Fruit fly (Drosophila melanogaster) whole organism, pupa: ENCODE data around the gene Pdi.

Source experiments
- CG10348 ChIP-seq: fragments of 200-800 bp; sonication (Bioruptor generic); IDR thresholded peaks from 2 replicates; pipeline ENCODE4 v1.3.6; 2022; ENCODE audit warnings: missing biosample characterization, missing genetic modification characterization
- CG12605 ChIP-seq: fragments of 200-800 bp; sonication (Bioruptor generic); IDR thresholded peaks from 2 replicates; pipeline ENCODE4 v1.3.6; 2022; ENCODE audit warnings: missing biosample characterization, missing genetic modification characterization
- CG13204 ChIP-seq: fragments of 200-800 bp; sonication (Bioruptor generic); optimal IDR thresholded peaks from 2 replicates; lab custom pipeline; 2018; ENCODE audit warnings: missing biosample characterization, mild to moderate bottlenecking, missing genetic modification characterization, moderate library complexity
- CG14655 ChIP-seq: fragments of 200-800 bp; sonication (Bioruptor generic); optimal IDR thresholded peaks from 3 replicates; lab custom pipeline; 2017; ENCODE audit warnings: mild to moderate bottlenecking, missing biosample characterization, missing genetic modification reagents, missing genetic modification characterization
- CG15710 ChIP-seq: fragments of 200-800 bp; sonication (Bioruptor generic); optimal IDR thresholded peaks from 2 replicates; lab custom pipeline; 2018; ENCODE audit warnings: missing biosample characterization, mild to moderate bottlenecking, missing genetic modification characterization, moderate library complexity
- CG17806 ChIP-seq: fragments of 200-800 bp; sonication (Bioruptor generic); optimal IDR thresholded peaks from 2 replicates; lab custom pipeline; 2018; ENCODE audit warnings: missing biosample characterization, mild to moderate bottlenecking, missing genetic modification characterization, moderate library complexity
- CG32121 ChIP-seq: fragments of 200-800 bp; sonication (Bioruptor generic); IDR thresholded peaks from 2 replicates; pipeline ENCODE4 v1.3.6; 2022; ENCODE audit warnings: missing biosample characterization, missing genetic modification characterization
- CG34367 ChIP-seq: fragments of 200-800 bp; sonication (Bioruptor generic); optimal IDR thresholded peaks from 2 replicates; lab custom pipeline; 2018; ENCODE audit warnings: missing biosample characterization, mild to moderate bottlenecking, missing genetic modification characterization
- CG4496 ChIP-seq: fragments of 200-800 bp; sonication (Bioruptor generic); IDR thresholded peaks from 3 replicates; pipeline ENCODE4 v1.3.6; 2022; ENCODE audit warnings: missing biosample characterization, missing genetic modification characterization
- CG8159 ChIP-seq: fragments of 200-800 bp; sonication (Bioruptor generic); optimal IDR thresholded peaks from 3 replicates; lab custom pipeline; 2018; ENCODE audit warnings: missing biosample characterization, mild to moderate bottlenecking, missing genetic modification characterization, moderate library complexity
- CG8301 ChIP-seq: fragments of 200-800 bp; sonication (Bioruptor generic); optimal IDR thresholded peaks from 2 replicates; lab custom pipeline; 2018; ENCODE audit warnings: missing biosample characterization, mild to moderate bottlenecking, missing genetic modification characterization
- CG9948 ChIP-seq: fragments of 200-800 bp; sonication (Bioruptor generic); optimal IDR thresholded peaks from 2 replicates; lab custom pipeline; 2018; ENCODE audit warnings: missing biosample characterization, mild to moderate bottlenecking, missing genetic modification characterization, moderate library complexity
- D1 ChIP-seq: fragments of 200-800 bp; sonication (Bioruptor generic); optimal IDR thresholded peaks from 2 replicates; lab custom pipeline; 2018; ENCODE audit warnings: missing biosample characterization, mild to moderate bottlenecking, missing genetic modification characterization, moderate library complexity
- EcR ChIP-seq: fragments of 200-800 bp; sonication (Bioruptor generic); optimal IDR thresholded peaks from 3 replicates; lab custom pipeline; 2019; ENCODE audit warnings: missing biosample characterization, missing genetic modification characterization, mild to moderate bottlenecking, moderate library complexity, missing genetic modification reagents
- Ets98B ChIP-seq: fragments of 200-800 bp; sonication (Bioruptor generic); IDR thresholded peaks from 2 replicates; pipeline ENCODE4 v1.3.6; 2022; ENCODE audit warnings: missing biosample characterization, missing genetic modification characterization
- Pif1A ChIP-seq: fragments of 200-800 bp; sonication (Bioruptor generic); optimal IDR thresholded peaks from 3 replicates; lab custom pipeline; 2016; ENCODE audit warnings: missing biosample characterization, missing genetic modification characterization
- Pif1B ChIP-seq: fragments of 200-800 bp; sonication (Bioruptor generic); optimal IDR thresholded peaks from 3 replicates; lab custom pipeline; 2016; ENCODE audit warnings: missing biosample characterization, missing genetic modification characterization
- Snoo ChIP-seq: fragments of 200-800 bp; sonication (Bioruptor generic); optimal IDR thresholded peaks from 3 replicates; lab custom pipeline; 2017; ENCODE audit warnings: missing biosample characterization, mild to moderate bottlenecking, missing genetic modification characterization, inconsistent platforms
- fd96Ca ChIP-seq: fragments of 200-800 bp; sonication (Bioruptor generic); IDR thresholded peaks from 3 replicates; pipeline ENCODE4 v1.3.6; 2022; ENCODE audit warnings: missing biosample characterization, missing genetic modification characterization
- gl ChIP-seq: fragments of 200-800 bp; sonication (Bioruptor generic); optimal IDR thresholded peaks from 2 replicates; lab custom pipeline; 2018; ENCODE audit warnings: missing biosample characterization, mild to moderate bottlenecking, missing genetic modification characterization
- rn ChIP-seq: fragments of 200-800 bp; sonication (Bioruptor generic); IDR thresholded peaks from 2 replicates; pipeline ENCODE4 v1.3.6; 2022; ENCODE audit warnings: missing biosample characterization, missing genetic modification characterization

The Pdi gene

DNA sequence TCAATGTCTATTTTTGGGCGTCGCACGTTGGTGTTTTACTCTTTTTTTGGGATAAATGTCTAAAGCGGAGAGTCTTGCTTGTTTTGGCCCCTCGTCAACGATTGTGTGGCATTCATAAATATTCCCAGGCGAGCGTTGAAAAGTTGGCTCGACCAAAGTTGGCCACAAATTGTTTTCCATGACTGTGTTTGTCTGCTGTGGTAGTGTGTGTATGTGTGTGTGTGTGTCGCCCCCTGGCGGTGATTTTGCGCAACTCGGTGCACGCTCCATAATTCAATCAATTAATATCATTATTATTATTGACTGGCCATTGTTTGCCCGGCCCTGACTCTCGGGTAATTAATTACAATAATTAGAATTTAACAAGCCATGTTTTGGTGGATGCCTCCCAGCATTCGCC is 36.0 kb upstream of the Pdi start:
- no peak for TF ChIP-seq gl (tag; lab: Kevin White, UChicago)
- TF ChIP-seq fd96Ca (GFP tag; lab: Robert Waterston, UW): 0 out of 3 replicates have a peak, but pooled peaks have one; percentile 30
- TF ChIP-seq rn (GFP tag; lab: Robert Waterston, UW): no peak
- TF ChIP-seq CG15710: no peak
- TF ChIP-seq Snoo: no peak
- no peak for TF ChIP-seq CG32121

DNA sequence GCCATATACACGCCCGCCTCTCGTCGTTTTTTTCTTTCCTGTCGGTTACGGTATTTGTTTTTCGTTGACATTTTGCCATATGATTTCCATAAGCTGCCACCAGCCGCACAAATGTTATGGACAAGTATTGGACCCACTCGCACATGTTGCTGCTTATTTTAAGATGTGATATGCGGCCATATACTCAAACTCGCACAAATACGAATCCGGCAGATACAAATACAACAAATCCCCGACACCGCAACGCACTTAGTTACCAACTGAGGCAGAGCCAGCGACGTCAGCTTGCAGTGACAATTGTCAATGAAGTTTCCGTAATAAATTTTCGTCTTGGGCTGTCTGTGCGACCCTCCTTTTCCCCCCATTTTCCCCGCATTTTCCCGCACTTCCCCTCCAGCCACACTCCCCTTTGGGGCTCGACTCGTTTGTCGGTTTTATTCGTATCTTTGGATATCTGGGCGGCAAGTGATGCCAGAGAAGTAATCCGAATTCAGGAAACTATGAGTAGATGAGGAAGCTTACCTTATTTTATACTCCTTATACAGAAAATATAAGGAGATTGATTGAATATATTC is 34.1 kb upstream of the Pdi start:
- TF ChIP-seq rn (GFP tag; lab: Robert Waterston, UW) (no peak), CG32121 (0 out of 2 replicates have a peak, but pooled peaks have one; percentile 8), CG8159 (tag; lab: Kevin White, UChicago) (no peak), Snoo (no peak), fd96Ca (GFP tag; lab: Robert Waterston, UW) (0 out of 3 replicates have a peak, but pooled peaks have one; percentile 10), CG14655 (GFP tag; lab: Kevin White, UChicago) (no peak)

- TF ChIP-seq CG10348 (GFP tag; lab: Robert Waterston, UW) (no peak), CG4496 (GFP tag; lab: Robert Waterston, UW) (no peak), CG9948 (tag; lab: Kevin White, UChicago) (peak; percentile 39), CG15710 (peak; percentile 58), EcR (no peak), CG34367 (tag; lab: Kevin White, UChicago) (peak; percentile 7), CG32121 (no peak), D1 (tag; lab: Kevin White, UChicago) (peak; percentile 1), Snoo (no peak), CG13204 (GFP tag; lab: Kevin White, UChicago) (no peak), CG8301 (no peak), CG17806 (tag; lab: Kevin White, UChicago) (peak; percentile 11), CG14655 (GFP tag; lab: Kevin White, UChicago) (peak; percentile 30), CG8159 (tag; lab: Kevin White, UChicago) (peak; percentile 24), rn (GFP tag; lab: Robert Waterston, UW) (no peak), fd96Ca (GFP tag; lab: Robert Waterston, UW) (no peak)
Observed at dm6 chr3L:15174823-15175222, 32.2 kb upstream of the Pdi start.

DNA sequence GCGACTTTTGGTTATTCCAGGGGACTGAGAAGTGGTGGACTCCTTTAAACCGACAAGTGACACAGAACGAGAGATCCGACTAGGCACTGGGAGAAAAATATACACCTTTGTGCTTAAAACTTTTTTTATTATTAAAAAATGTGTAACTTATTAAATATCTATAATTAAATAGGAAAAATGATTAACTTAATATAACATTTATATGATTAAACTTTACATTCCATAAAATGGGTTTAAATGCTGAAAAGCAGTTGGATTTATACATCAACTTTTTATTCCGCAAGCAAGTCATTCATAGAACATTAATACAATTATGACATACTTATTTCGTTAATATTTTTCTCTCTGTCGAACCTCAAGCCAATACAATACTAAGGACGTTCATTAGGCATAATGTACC is 31.4 kb upstream of the Pdi start:
- TF ChIP-seq CG8301 (peak; percentile 46), CG9948 (tag; lab: Kevin White, UChicago) (peak; percentile 88), CG15710 (peak; percentile 88), Pif1A (no peak), CG8159 (tag; lab: Kevin White, UChicago) (peak; percentile 82), CG10348 (GFP tag; lab: Robert Waterston, UW) (no peak), CG32121 (no peak), CG14655 (GFP tag; lab: Kevin White, UChicago) (peak; percentile 63), CG13204 (GFP tag; lab: Kevin White, UChicago) (peak; percentile 37), CG17806 (tag; lab: Kevin White, UChicago) (peak; percentile 89), gl (tag; lab: Kevin White, UChicago) (peak; percentile 51), EcR (no peak), CG34367 (tag; lab: Kevin White, UChicago) (peak; percentile 81), Snoo (peak; percentile 66), D1 (tag; lab: Kevin White, UChicago) (peak; percentile 80)

DNA sequence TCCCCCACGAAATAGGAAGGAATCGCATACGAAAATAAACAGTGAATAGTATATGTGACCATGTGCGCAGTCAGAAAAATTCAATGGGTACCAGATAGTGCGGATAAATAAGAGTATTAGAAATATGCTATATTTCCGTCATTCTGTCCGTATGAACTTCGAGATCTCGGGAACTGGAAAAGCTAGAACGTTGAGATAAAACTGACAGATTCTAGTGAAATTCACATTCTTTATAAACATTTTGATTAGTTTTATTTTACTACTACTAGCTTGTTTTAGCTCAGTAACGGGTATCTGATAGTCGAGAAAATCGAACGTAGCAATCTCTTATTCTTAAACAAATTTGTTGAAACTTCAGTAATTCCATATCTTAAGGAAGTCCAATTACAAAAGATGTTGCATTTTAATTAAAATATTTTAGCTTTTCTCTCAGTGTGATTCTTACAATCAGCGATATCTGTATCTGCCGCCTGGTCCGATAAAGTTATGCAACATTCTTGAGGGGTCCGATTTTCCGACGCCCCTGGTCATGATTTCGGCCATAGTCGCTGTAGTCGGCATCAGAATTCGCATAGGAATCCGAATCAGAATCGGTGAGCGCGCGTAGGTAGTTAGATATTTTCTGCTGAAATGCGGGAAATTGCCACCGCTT is 29.9 kb upstream of the Pdi start:
- peak; percentile 44 for TF ChIP-seq CG14655 (GFP tag; lab: Kevin White, UChicago)
- peak; percentile 17 for TF ChIP-seq CG8301
- no peak for TF ChIP-seq rn (GFP tag; lab: Robert Waterston, UW)

DNA sequence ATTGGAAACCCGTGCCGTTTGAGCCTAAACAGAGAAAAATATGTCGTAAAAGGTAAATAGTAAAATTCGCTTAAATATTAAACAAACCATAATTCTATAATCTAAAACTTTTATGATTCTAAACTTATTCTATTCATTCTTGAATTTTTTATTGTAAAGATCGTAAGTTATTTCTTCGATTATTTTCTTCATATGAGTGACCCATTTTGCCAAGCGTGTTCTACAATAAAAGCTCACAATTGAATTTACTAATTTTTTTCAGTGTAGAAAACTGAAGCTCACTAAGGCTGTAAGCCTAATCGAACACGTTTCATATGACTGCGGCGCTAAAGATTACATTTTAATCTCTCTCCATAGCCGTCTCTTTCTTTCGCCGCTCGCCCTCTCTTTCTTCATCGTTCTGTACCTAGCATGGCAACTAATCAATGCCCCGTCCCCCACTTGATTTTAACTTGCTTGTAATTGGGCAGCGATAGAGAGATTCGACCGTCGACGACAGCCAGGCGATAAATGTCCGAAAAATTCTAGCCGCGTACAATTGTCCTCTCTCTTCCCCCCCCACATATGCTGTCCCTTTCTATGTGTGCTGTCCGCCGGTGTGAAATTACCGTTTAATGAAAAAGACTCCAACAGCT is 29.2 kb upstream of the Pdi start:
- no peak for TF ChIP-seq rn (GFP tag; lab: Robert Waterston, UW)
- TF ChIP-seq fd96Ca (GFP tag; lab: Robert Waterston, UW): 0 out of 3 replicates have a peak, but pooled peaks have one; percentile 24
- peak; percentile 53 for TF ChIP-seq CG8301
- TF ChIP-seq Ets98B: no peak
- peak; percentile 2 for TF ChIP-seq CG17806 (tag; lab: Kevin White, UChicago)
- peak; percentile 38 for TF ChIP-seq CG8159 (tag; lab: Kevin White, UChicago)
- peak; percentile 67 for TF ChIP-seq CG14655 (GFP tag; lab: Kevin White, UChicago)
- TF ChIP-seq CG34367 (tag; lab: Kevin White, UChicago): no peak
- TF ChIP-seq EcR: no peak
- peak; percentile 15; the same call in 1 of the 2 replicates for TF ChIP-seq CG12605 (GFP tag; lab: Robert Waterston, UW)

- no peak for TF ChIP-seq CG13204 (GFP tag; lab: Kevin White, UChicago)
- TF ChIP-seq Snoo: no peak
- TF ChIP-seq CG8301: no peak
- no peak for TF ChIP-seq gl (tag; lab: Kevin White, UChicago)
- TF ChIP-seq CG9948 (tag; lab: Kevin White, UChicago): no peak
- no peak for TF ChIP-seq EcR
- no peak for TF ChIP-seq CG8159 (tag; lab: Kevin White, UChicago)
- no peak for TF ChIP-seq CG10348 (GFP tag; lab: Robert Waterston, UW)
- no peak for TF ChIP-seq D1 (tag; lab: Kevin White, UChicago)
- no peak for TF ChIP-seq fd96Ca (GFP tag; lab: Robert Waterston, UW)
- TF ChIP-seq CG17806 (tag; lab: Kevin White, UChicago): no peak
- TF ChIP-seq rn (GFP tag; lab: Robert Waterston, UW): no peak
- no peak for TF ChIP-seq Pif1A
- no peak for TF ChIP-seq Ets98B
- TF ChIP-seq CG12605 (GFP tag; lab: Robert Waterston, UW): no peak
- TF ChIP-seq Pif1B (GFP tag; lab: Kevin White, UChicago): no peak
Observed at dm6 chr3L:15169795-15170194, 27.2 kb upstream of the Pdi start.
